Worm (Caenorhabditis elegans) whole organism, L4 larva: ENCODE data around the gene nhr-206.

Experiments used
- Y48G9A.11 ChIP-seq: fragments of 200-800 bp; sonication (Bioruptor generic); IDR thresholded peaks from 2 replicates; pipeline ENCODE4 v1.3.6; 2022; ENCODE audit warnings: missing genetic modification reagents, missing genetic modification characterization, missing compliant biosample characterization
- Y75B8A.6 ChIP-seq: fragments of 200-800 bp; sonication (Bioruptor generic); IDR thresholded peaks from 2 replicates; pipeline ENCODE4 v1.3.6; 2022; ENCODE audit warnings: missing genetic modification reagents, missing genetic modification characterization, missing compliant biosample characterization
- arid-1 ChIP-seq: fragments of 200-800 bp; sonication (Bioruptor generic); conservative IDR thresholded peaks from 2 replicates; pipeline ENCODE4 v1.3.6; 2022; ENCODE audit warnings: missing genetic modification reagents, missing genetic modification characterization, missing compliant biosample characterization
- ceh-20 ChIP-seq: fragments of 200-800 bp; sonication (Bioruptor generic); IDR thresholded peaks from 2 replicates; pipeline ENCODE4 v1.3.6; 2022; ENCODE audit warnings: missing genetic modification reagents, missing genetic modification characterization, missing compliant biosample characterization
- dmd-6 ChIP-seq: fragments of 200-800 bp; sonication (Bioruptor generic); IDR thresholded peaks from 2 replicates; pipeline ENCODE4 v1.3.6; 2022; ENCODE audit warnings: missing genetic modification reagents, missing genetic modification characterization, missing compliant biosample characterization
- dmd-8 ChIP-seq: fragments of 200-800 bp; sonication (Bioruptor generic); IDR thresholded peaks from 2 replicates; pipeline ENCODE4 v1.3.6; 2022; ENCODE audit warnings: missing genetic modification characterization, missing compliant biosample characterization
- hlh-11 ChIP-seq: fragments of 200-800 bp; sonication (Bioruptor generic); optimal IDR thresholded peaks from 2 replicates; lab custom pipeline; 2018; ENCODE audit warnings: mild to moderate bottlenecking, missing genetic modification characterization, missing compliant biosample characterization
- jun-1 ChIP-seq: fragments of 150-350 bp; optimal IDR thresholded peaks from 2 replicates; lab custom pipeline; 2014; ENCODE audit warnings: missing biosample characterization, missing genetic modification reagents, missing genetic modification characterization
- madf-5 ChIP-seq, 2 experiments: fragments of 200-800 bp; sonication (Bioruptor generic); IDR thresholded peaks; 2 replicates each; pipeline ENCODE4 v1.3.6; 2022; ENCODE audit warnings: missing compliant biosample characterization in 2 of 2, missing genetic modification characterization in 2 of 2
- nhr-237 ChIP-seq: sonication (generic microtip); optimal IDR thresholded peaks from 2 replicates; lab custom pipeline; 2017; ENCODE audit warnings: missing biosample characterization, missing genetic modification characterization
- nhr-28 ChIP-seq: fragments of 150-350 bp; optimal IDR thresholded peaks from 2 replicates; lab custom pipeline; 2014; ENCODE audit warnings: missing biosample characterization, missing genetic modification characterization
- snpc-4 ChIP-seq: fragments of 150-350 bp; optimal IDR thresholded peaks from 2 replicates; lab custom pipeline; 2014; ENCODE audit warnings: missing biosample characterization, missing genetic modification characterization
- spr-1 ChIP-seq: sonication (generic microtip); optimal IDR thresholded peaks from 2 replicates; lab custom pipeline; 2016; ENCODE audit warnings: mild to moderate bottlenecking, missing genetic modification characterization, missing compliant biosample characterization

ce11 chrV:12120381-12120780 is 28.6 kb downstream of the nhr-206 start, which contains the start of gene C13C4.7:
- TF ChIP-seq hlh-11 (tag; lab: Kevin White, UChicago): no peak
- TF ChIP-seq dmd-6 (GFP tag; lab: Robert Waterston, UW): no peak
- TF ChIP-seq Y75B8A.6 (GFP tag; lab: Robert Waterston, UW): no peak
- no peak for TF ChIP-seq snpc-4 (tag; lab: Kevin White, UChicago)
- no peak for TF ChIP-seq nhr-28 (tag; lab: Kevin White, UChicago)
- no peak for TF ChIP-seq ceh-20 (GFP tag; lab: Robert Waterston, UW)
- no peak for TF ChIP-seq jun-1
- no peak for TF ChIP-seq dmd-8
- TF ChIP-seq arid-1 (GFP tag; lab: Robert Waterston, UW): no peak
- no peak for TF ChIP-seq madf-5 (GFP tag; IDR thresholded peaks at IDR 0.05; lab: Robert Waterston, UW)
- TF ChIP-seq nhr-237 (tag; lab: Kevin White, UChicago): no peak
- no peak for TF ChIP-seq Y48G9A.11 (GFP tag; lab: Robert Waterston, UW)
- no peak for TF ChIP-seq spr-1 (tag; lab: Kevin White, UChicago)
